Fruit fly (Drosophila melanogaster) whole organism, pupa: ENCODE results near the gene D19B.

Experiments
- CG12605 ChIP-seq: fragments of 200-800 bp; sonication (Bioruptor generic); IDR thresholded peaks from 2 replicates; pipeline ENCODE4 v1.3.6; 2022; ENCODE audit warnings: missing biosample characterization, missing genetic modification characterization
- CG13204 ChIP-seq: fragments of 200-800 bp; sonication (Bioruptor generic); optimal IDR thresholded peaks from 2 replicates; lab custom pipeline; 2018; ENCODE audit warnings: missing biosample characterization, mild to moderate bottlenecking, missing genetic modification characterization, moderate library complexity
- CG14655 ChIP-seq: fragments of 200-800 bp; sonication (Bioruptor generic); optimal IDR thresholded peaks from 3 replicates; lab custom pipeline; 2017; ENCODE audit warnings: mild to moderate bottlenecking, missing biosample characterization, missing genetic modification reagents, missing genetic modification characterization
- CG15710 ChIP-seq: fragments of 200-800 bp; sonication (Bioruptor generic); optimal IDR thresholded peaks from 2 replicates; lab custom pipeline; 2018; ENCODE audit warnings: missing biosample characterization, mild to moderate bottlenecking, missing genetic modification characterization, moderate library complexity
- CG32121 ChIP-seq: fragments of 200-800 bp; sonication (Bioruptor generic); IDR thresholded peaks from 2 replicates; pipeline ENCODE4 v1.3.6; 2022; ENCODE audit warnings: missing biosample characterization, missing genetic modification characterization
- CG34367 ChIP-seq: fragments of 200-800 bp; sonication (Bioruptor generic); optimal IDR thresholded peaks from 2 replicates; lab custom pipeline; 2018; ENCODE audit warnings: missing biosample characterization, mild to moderate bottlenecking, missing genetic modification characterization
- D1 ChIP-seq: fragments of 200-800 bp; sonication (Bioruptor generic); optimal IDR thresholded peaks from 2 replicates; lab custom pipeline; 2018; ENCODE audit warnings: missing biosample characterization, mild to moderate bottlenecking, missing genetic modification characterization, moderate library complexity
- Pif1A ChIP-seq: fragments of 200-800 bp; sonication (Bioruptor generic); optimal IDR thresholded peaks from 3 replicates; lab custom pipeline; 2016; ENCODE audit warnings: missing biosample characterization, missing genetic modification characterization
- fd96Ca ChIP-seq: fragments of 200-800 bp; sonication (Bioruptor generic); IDR thresholded peaks from 3 replicates; pipeline ENCODE4 v1.3.6; 2022; ENCODE audit warnings: missing biosample characterization, missing genetic modification characterization
- rn ChIP-seq: fragments of 200-800 bp; sonication (Bioruptor generic); IDR thresholded peaks from 2 replicates; pipeline ENCODE4 v1.3.6; 2022; ENCODE audit warnings: missing biosample characterization, missing genetic modification characterization

- TF ChIP-seq D1 (tag; lab: Kevin White, UChicago) = no peak
- TF ChIP-seq fd96Ca (GFP tag; lab: Robert Waterston, UW) = no peak
- TF ChIP-seq CG12605 (GFP tag; lab: Robert Waterston, UW) = no peak
- no peak for TF ChIP-seq CG34367
- TF ChIP-seq Pif1A = no peak
- no peak for TF ChIP-seq CG15710
- no peak for TF ChIP-seq CG14655 (GFP tag; lab: Kevin White, UChicago)
- no peak for TF ChIP-seq CG13204
- TF ChIP-seq CG32121 (GFP tag; lab: Robert Waterston, UW) = no peak
- TF ChIP-seq rn = no peak
These were observed 8.9 kb upstream of the D19B start for dm6 chr3L:6193556-6194114.
